Worm (Caenorhabditis elegans) whole organism, late embryonic: ENCODE results near the gene mltn-8.

Experiments
- ama-1 ChIP-seq: fragments of 150-350 bp; optimal IDR thresholded peaks from 2 replicates; lab custom pipeline; 2014
- fkh-10 ChIP-seq: fragments of 150-350 bp; optimal IDR thresholded peaks from 2 replicates; lab custom pipeline; 2014; ENCODE audit warnings: missing biosample characterization, missing genetic modification reagents, missing genetic modification characterization
- nfya-1 ChIP-seq: sonication (generic microtip); optimal IDR thresholded peaks from 2 replicates; lab custom pipeline; 2017; ENCODE audit warnings: missing genetic modification characterization, mild to moderate bottlenecking, missing compliant biosample characterization, antibody characterized with exemption, moderate library complexity
- nhr-11 ChIP-seq: fragments of 150-350 bp; optimal IDR thresholded peaks from 2 replicates; lab custom pipeline; 2014; ENCODE audit warnings: missing biosample characterization, missing genetic modification characterization
- pqm-1 ChIP-seq: sonication (generic microtip); optimal IDR thresholded peaks from 2 replicates; lab custom pipeline; 2016; ENCODE audit warnings: missing genetic modification characterization, missing compliant biosample characterization
- syd-9 ChIP-seq: sonication (generic microtip); optimal IDR thresholded peaks from 2 replicates; lab custom pipeline; 2016; ENCODE audit warnings: mild to moderate bottlenecking, missing genetic modification characterization, moderate library complexity, missing compliant biosample characterization

DNA sequence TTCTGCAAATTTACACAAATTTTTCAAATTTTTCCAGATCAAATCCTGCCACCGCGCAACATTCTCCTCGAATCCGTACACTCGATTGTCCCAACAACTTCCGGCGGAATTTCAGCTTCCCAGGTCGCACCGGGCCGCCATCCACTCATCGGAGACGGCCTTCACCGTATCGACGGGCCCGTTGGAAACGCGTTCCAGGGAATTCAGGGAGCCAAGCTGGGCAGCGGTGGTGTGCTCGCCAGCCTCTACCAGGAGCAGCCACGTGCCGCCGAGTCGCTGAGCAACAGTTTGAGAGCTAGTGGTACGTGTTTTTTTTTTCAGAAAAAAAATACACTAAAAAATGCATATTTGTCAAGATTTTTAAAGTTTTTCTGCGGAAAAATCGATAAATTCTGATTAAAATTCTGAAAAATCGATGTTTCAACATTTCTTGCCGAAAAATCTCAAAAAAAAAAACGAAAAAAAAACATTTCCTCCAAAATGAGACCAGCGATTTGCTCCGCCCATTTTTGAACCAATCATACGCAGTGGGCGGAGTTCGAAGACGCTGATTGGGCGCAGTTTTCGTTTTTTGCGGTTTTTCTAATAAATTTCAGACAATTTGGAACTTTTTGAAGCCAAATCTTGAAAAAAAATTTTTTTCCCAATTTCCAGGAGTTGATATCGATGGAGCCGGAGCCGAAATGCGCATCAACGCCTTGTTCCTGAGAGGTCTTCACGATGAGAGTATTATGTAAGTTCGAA lies 23.0 kb downstream of the mltn-8 start:
- no peak for TF ChIP-seq ama-1 (lab: Kevin White, UChicago)
- no peak for TF ChIP-seq syd-9 (tag; lab: Kevin White, UChicago)
- TF ChIP-seq nfya-1 (tag; lab: Kevin White, UChicago), result peak; percentile 65
- TF ChIP-seq nhr-11 (tag; lab: Kevin White, UChicago), result no peak
- no peak for TF ChIP-seq fkh-10
- TF ChIP-seq pqm-1 (tag; lab: Kevin White, UChicago), result no peak
